Worm (Caenorhabditis elegans) whole organism, dauer: ENCODE measurements around the gene ZK856.11.

Experiments
- unc-62 ChIP-seq: sonication (generic microtip); optimal IDR thresholded peaks from 2 replicates; lab custom pipeline; 2017; ENCODE audit warnings: missing biosample characterization, missing genetic modification reagents, missing genetic modification characterization

ZK856.11 gene

DNA sequence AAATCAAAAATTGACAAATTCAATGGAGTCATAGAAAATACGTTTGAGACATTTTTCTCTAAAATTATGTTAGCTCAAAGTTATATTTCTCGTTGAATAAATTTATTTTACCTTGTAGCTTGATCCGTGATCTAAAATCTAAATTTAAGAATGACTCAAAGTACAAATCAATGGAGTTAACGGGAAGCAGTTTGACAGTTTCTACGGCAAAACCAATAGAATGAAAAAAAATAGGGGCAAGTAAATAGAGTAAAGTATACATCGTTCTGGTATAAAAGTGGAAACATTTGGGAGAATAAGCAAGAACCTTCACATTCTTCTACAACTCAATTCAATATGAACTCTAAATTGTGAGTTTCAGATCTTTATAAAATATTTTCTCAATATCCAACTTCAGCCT lies 26.2 kb upstream of the ZK856.11 start, which contains the start of gene fipr-6:
fipr-6 (plus strand) TSS at position 301 of the 400 bp plus-strand sequence.
- no peak for TF ChIP-seq unc-62 (GFP tag; lab: Kevin White, UChicago)

DNA sequence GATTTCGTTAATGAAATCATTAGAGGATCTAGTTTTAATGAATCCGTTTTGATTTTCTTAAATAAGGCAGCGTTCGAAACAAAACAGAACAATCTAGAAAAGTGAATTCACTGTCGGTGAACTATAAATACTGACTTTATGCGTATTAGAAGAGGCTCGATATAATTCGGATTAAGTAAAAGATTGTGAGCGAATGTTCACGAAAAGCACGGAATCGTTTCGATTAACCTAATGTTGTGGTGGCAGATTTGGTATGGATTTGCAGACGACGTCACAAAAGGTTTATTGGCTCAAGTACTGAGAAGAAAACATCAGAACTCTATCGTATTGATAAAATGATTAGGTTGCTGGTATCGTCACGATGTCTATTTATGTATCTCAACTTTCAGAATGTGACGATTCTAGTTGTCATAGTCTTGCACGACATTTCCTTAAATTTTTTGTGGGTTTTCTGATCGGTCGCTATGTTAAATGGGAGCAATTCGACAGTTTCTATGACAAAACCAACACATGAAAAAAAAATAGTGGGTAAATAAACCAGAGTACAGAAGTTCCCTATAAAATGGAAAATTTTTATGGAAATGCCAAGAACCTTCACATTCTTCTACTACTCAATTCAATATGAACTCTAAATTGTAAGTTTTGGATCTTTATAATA lies 24.6 kb upstream of the ZK856.11 start, which contains the start of the genes pyt-1 and fipr-7:
pyt-1 (minus strand) TSS at position 101 of the 658 bp plus-strand sequence.
fipr-7 (plus strand) TSS at position 608 of the 658 bp plus-strand sequence.
- TF ChIP-seq unc-62 (GFP tag; lab: Kevin White, UChicago) = no peak

DNA sequence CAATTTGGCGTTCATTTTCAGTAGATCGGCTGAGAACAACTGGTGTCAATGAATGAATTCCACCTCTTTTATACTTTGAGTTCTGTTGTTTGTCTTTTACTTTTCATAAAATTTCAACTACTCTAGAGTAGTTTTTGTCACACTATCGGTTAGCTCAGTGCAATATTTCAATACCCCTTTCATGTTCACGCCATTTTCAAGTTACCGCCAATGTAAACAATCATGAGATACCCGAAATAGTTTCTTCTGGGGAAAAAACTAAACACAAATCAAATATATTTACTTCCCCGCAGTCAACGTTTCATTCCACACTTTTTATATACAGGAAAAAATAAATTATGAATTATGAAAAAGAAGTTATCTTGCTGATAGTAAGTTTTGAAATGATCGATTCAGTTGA lies 23.6 kb upstream of the ZK856.11 start, which contains the start of gene fipr-4:
fipr-4 (minus strand) TSS at position 101 of the 400 bp plus-strand sequence.
- no peak for TF ChIP-seq unc-62 (GFP tag; lab: Kevin White, UChicago)

DNA sequence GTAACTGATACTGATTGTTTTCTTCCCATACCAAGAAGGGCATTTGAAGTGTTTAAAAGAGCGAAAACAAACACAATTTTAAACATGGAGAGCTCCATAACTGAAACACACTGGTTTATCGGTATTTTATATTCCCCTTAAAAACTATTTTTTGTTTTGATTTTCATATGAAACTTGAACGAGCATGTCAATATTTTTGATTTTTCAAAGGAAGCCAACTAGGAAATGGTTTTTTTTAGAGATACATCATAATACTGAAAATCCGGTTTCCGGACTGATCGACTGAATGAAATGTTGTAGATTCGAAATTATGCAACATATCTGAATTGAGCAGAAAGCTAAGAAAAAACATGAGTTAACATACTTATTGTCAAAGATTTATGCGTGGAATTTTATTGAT lies 22.6 kb upstream of the ZK856.11 start, which contains the start of gene ttr-19:
ttr-19 (minus strand) TSS at position 101 of the 400 bp plus-strand sequence.
- no peak for TF ChIP-seq unc-62 (GFP tag; lab: Kevin White, UChicago)

DNA sequence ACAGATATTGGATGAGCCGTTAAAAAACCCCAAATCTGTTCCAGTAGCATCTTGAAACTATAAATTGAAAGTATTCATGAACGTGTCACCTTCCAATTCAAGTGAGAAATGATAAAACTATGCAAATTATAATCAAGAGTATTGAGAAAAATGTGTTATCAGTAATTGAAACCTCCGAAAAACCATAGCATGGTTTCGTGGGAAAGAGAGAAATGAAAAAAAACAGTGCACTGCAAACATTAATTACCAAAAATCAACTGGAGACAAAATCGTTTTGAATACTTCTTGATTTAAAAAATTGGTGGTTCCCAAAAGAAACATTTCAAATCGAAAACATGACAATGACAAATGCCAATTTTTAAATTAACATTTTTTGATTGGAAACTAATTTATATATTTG lies 20.9 kb upstream of the ZK856.11 start, which contains the start of gene daf-36:
daf-36 (minus strand) TSS at position 101 of the 400 bp plus-strand sequence.
- TF ChIP-seq unc-62 (GFP tag; lab: Kevin White, UChicago) = no peak

DNA sequence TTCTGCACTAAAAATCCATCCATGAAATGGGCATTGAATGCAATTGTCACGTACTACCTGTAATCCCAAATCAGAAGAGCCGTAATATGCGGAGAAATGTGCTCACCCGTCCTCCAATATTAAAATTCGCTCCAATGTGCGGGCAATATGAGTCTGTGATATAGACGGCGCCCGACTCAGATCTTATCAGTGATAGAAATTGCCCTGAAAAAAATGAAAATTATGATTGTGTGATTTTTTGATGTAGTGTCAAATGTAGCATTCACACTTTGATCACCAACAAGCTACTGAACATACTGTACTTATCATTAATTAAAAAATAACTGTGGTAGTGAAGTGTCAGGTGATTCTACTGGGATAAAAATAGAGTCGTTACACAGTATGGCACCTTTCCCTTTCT lies 19.9 kb upstream of the ZK856.11 start:
- TF ChIP-seq unc-62 (GFP tag; lab: Kevin White, UChicago) = no peak

DNA sequence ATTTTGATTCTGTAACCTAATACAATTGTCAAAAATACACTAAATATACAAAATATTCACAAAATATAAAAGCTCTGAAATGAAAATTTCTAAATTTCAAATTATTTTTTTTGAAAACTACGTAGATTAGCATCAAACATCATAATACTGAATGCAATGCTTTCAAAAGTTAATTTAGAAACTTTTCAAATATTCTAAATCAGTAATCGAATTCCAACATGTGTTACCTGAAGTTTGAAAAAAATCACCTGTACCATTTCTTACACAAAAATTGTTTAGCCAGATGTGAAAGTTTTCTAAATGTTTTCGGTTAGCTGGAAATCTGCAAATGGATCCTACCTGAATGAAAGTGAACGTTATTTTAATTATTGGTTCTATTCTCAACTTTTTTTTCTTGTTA lies 17.3 kb upstream of the ZK856.11 start, which contains the start of gene C12D8.20:
C12D8.20 (plus strand) TSS at position 301 of the 400 bp plus-strand sequence.
- TF ChIP-seq unc-62 (GFP tag; lab: Kevin White, UChicago) = no peak

DNA sequence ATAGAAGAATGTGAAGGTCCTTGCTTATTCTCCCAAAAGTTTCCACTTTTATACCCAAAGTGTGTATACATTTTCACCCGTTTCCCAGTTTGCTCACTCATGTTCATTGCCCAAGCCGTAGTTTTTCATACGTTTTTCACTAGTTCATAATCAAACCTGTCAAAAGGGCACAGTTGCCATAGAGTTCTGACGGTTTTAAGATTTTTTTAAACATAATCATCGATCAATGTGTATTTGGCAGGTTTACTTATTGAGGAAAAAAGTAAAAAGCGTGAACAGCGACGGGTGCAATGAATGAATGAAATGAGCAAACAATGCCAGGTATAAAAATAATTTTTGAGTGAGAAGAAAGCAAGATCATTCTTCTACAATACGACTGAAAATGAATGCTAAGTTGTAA lies 16.6 kb upstream of the ZK856.11 start, which contains the start of the genes fipr-5 and fipr-9:
fipr-5 (minus strand) TSS at position 101 of the 400 bp plus-strand sequence.
fipr-9 (plus strand) TSS at position 346 of the 400 bp plus-strand sequence.
- no peak for TF ChIP-seq unc-62 (GFP tag; lab: Kevin White, UChicago)

DNA sequence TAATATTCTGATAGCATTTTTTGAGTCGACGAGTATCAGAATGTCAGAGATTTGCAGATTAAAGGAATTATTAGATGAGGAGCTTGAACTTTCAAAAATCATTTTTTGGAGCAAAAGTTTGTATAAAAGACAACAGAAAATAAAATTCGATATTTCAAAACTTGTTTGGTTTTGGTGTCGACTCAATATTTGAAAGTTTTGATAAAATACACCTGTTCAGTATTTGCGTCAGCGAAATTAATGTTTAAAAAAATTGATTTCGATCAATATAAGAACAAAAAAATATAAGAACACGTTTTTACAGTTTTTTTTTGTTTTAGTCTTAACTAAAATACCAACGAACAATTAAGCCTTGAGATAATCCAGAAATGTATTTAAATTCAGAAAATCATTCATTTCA lies 15.9 kb upstream of the ZK856.11 start, which contains the start of gene C12D8.13:
C12D8.13 (minus strand) TSS at position 101 of the 400 bp plus-strand sequence.
- TF ChIP-seq unc-62 (GFP tag; lab: Kevin White, UChicago) = no peak

DNA sequence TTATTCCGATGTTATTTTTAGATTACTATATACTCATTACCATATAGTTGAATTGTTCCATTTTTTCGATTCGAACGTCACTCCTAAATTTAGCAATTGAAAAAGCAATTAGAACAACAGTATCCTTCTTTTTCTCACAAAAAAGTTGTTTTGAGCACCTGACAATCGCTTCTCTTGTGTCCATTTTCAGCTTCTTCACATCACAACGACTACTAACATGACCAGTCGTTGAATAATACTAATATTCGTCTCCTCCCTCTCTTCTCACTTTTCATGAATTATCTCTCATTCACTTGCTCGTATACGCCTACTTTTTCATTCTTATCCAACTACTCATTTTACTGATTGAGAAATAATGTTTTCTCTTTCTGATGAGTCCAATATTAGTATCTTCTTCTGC lies 12.0 kb upstream of the ZK856.11 start, which contains the start of gene ZK856.14:
ZK856.14 (plus strand) TSS at position 301 of the 400 bp plus-strand sequence.
- no peak for TF ChIP-seq unc-62 (GFP tag; lab: Kevin White, UChicago)

DNA sequence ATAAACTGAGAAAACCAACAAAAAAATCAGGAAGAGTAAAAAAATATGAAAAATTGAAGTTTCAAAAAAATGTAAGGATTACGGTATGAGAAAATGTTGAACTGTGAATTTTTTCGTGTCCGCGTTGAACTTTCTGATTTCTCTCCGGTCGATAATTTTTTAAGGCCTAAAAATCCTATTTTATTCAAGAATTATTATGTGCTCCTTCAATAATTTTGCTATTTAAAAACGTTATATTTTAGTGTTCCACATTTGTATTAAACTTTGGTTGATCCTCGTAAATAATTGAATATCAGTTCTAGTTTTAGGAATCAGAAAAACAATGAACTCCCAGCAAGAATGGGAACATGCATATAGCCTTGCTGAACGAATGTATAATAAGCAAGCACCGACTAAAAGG lies 7.9 kb upstream of the ZK856.11 start, which contains the start of gene hpo-40:
hpo-40 (plus strand) TSS at position 301 of the 400 bp plus-strand sequence.
- no peak for TF ChIP-seq unc-62 (GFP tag; lab: Kevin White, UChicago)

DNA sequence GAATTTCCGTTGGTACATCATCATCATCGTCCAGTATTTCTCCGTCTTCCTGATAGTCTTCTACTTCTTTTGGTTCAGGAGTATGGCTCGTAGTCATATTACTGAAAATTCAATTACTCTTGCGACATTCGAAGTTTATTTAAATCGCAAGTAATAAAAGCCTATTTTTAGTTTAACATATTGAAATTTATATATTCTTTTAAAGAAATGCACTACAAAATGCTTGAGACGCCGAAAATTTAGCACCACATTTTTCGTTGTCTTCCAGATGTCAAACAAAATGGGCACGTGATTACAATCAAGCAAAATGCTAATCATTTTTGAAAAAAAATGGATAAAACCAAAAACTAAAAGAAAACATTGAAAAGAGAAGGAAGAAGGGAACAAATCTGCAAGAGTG lies 7.3 kb upstream of the ZK856.11 start, which contains the start of gene zhit-3:
zhit-3 (minus strand) TSS at position 101 of the 400 bp plus-strand sequence.
- TF ChIP-seq unc-62 (GFP tag; lab: Kevin White, UChicago) = no peak

DNA sequence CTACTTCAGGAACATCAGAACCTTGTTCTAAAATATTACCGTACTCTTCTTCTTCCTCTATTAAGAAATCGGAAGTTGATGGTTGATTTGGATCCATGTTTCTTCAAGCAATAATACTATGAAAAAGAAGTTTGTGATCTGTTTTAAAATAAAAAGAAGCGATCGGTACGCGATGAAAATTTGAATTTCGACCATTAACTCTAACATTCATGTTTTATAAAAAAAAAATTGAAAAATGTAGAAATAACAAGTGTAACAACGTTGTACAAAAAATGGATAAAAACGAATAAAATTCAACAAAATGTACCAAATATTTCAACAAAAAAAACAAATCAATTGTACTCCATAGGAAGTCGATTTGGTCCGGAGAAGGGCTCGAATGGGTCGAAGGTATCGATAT lies 5.5 kb upstream of the ZK856.11 start, which contains the start of gene tftc-3:
tftc-3 (minus strand) TSS at position 101 of the 400 bp plus-strand sequence.
- TF ChIP-seq unc-62 (GFP tag; lab: Kevin White, UChicago) = no peak

DNA sequence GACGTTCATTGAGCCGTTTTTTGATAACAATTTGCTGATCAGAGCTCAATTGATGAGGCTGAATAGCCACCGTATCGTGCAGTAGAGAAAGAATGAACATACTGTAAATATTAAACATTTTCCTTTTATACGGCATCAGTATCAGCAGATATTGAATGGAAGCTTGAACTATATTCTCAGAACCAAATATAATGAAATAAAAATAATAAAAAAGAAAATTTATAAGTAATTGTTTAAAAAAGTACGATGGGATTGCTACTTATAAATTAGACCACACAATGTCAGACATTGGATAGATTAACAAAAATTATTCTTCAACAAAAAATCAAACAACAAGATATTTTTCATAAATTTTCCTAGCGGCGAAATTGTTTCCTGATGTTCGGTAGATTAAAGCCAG lies 1.8 kb upstream of the ZK856.11 start, which contains the start of gene rpc-25:
rpc-25 (minus strand) TSS at position 101 of the 400 bp plus-strand sequence.
- no peak for TF ChIP-seq unc-62 (GFP tag; lab: Kevin White, UChicago)

DNA sequence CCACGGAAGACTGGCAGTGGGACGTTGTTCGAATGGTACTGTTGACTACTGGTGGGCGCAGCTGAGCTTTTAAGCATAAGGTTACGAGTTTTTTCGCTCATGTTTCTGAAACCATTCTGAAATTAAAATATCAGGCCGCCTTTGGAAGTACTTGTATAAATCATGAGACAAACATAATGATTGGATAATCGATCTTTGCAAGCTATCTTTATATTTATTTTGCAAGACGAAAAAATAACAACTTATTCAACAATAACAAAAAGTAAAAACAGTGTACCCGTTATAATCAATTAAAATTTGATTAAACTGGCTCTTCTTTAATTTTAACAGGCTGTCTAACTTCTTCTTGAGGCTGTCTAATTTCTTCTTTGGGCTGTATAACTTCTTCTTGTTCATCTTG lies 745 bp upstream of the ZK856.11 start, which contains the start of gene ZK856.16:
ZK856.16 (minus strand) TSS at position 101 of the 400 bp plus-strand sequence.
- no peak for TF ChIP-seq unc-62 (GFP tag; lab: Kevin White, UChicago)
